Fruit fly (Drosophila melanogaster) whole organism, prepupa: ENCODE data around the gene bin.

ENCODE experiments used
- Blimp-1 ChIP-seq: fragments of 200-800 bp; sonication (Bioruptor generic); optimal IDR thresholded peaks from 3 replicates; lab custom pipeline; 2017; ENCODE audit warnings: missing biosample characterization, missing genetic modification characterization, mild to moderate bottlenecking, moderate library complexity, missing genetic modification reagents
- CG10669 ChIP-seq: fragments of 200-800 bp; sonication (Bioruptor generic); optimal IDR thresholded peaks from 3 replicates; lab custom pipeline; 2018; ENCODE audit warnings: missing biosample characterization, mild to moderate bottlenecking, missing genetic modification characterization, moderate library complexity
- CG11294 ChIP-seq: fragments of 200-800 bp; sonication (Bioruptor generic); IDR thresholded peaks from 2 replicates; pipeline ENCODE4 v1.3.6; 2022; ENCODE audit warnings: missing biosample characterization, missing genetic modification characterization
- CG11762 ChIP-seq: fragments of 200-800 bp; sonication (Bioruptor generic); optimal IDR thresholded peaks from 3 replicates; lab custom pipeline; 2016; ENCODE audit warnings: missing biosample characterization, missing genetic modification characterization; ENCODE audit not compliant: insufficient read depth
- CG15336 ChIP-seq: fragments of 200-800 bp; sonication (Bioruptor generic); IDR thresholded peaks from 2 replicates; pipeline ENCODE4 v1.3.6; 2022; ENCODE audit warnings: missing biosample characterization, missing genetic modification characterization
- CG1621 ChIP-seq: fragments of 200-800 bp; sonication (Bioruptor generic); optimal IDR thresholded peaks from 3 replicates; lab custom pipeline; 2018; ENCODE audit warnings: missing biosample characterization, mild to moderate bottlenecking, missing genetic modification characterization
- CG16779 ChIP-seq: fragments of 200-800 bp; sonication (Bioruptor generic); optimal IDR thresholded peaks from 3 replicates; lab custom pipeline; 2017; ENCODE audit warnings: missing biosample characterization, mild to moderate bottlenecking, missing genetic modification characterization
- CG3032 ChIP-seq: fragments of 200-800 bp; optimal IDR thresholded peaks from 2 replicates; lab custom pipeline; 2019; ENCODE audit warnings: missing biosample characterization, mild to moderate bottlenecking, missing genetic modification characterization, moderate library complexity
- CG31627 ChIP-seq: fragments of 200-800 bp; sonication (Bioruptor generic); optimal IDR thresholded peaks from 3 replicates; lab custom pipeline; 2016; ENCODE audit warnings: missing biosample characterization, missing genetic modification characterization
- CG32006 ChIP-seq: fragments of 200-800 bp; sonication (Bioruptor generic); optimal IDR thresholded peaks from 3 replicates; lab custom pipeline; 2017; ENCODE audit warnings: missing biosample characterization, mild to moderate bottlenecking, missing genetic modification characterization
- CG3919 ChIP-seq: fragments of 200-800 bp; sonication (Bioruptor generic); optimal IDR thresholded peaks from 3 replicates; lab custom pipeline; 2016; ENCODE audit warnings: missing biosample characterization, missing genetic modification characterization
- CG6854 ChIP-seq: fragments of 200-800 bp; sonication (Bioruptor generic); optimal IDR thresholded peaks from 2 replicates; lab custom pipeline; 2017; ENCODE audit warnings: missing biosample characterization, mild to moderate bottlenecking, missing genetic modification characterization
- CG7368 ChIP-seq: fragments of 200-800 bp; sonication (Bioruptor generic); optimal IDR thresholded peaks from 3 replicates; lab custom pipeline; 2016; ENCODE audit warnings: missing biosample characterization, missing genetic modification characterization
- CG8319 ChIP-seq: fragments of 200-800 bp; sonication (Bioruptor generic); optimal IDR thresholded peaks from 3 replicates; lab custom pipeline; 2016; ENCODE audit warnings: missing biosample characterization, missing genetic modification characterization
- CG8632 ChIP-seq: fragments of 200-800 bp; sonication (Bioruptor generic); optimal IDR thresholded peaks from 3 replicates; lab custom pipeline; 2016; ENCODE audit warnings: missing biosample characterization, missing genetic modification characterization
- CG9139 ChIP-seq: fragments of 200-800 bp; sonication (Bioruptor generic); optimal IDR thresholded peaks from 3 replicates; lab custom pipeline; 2017; ENCODE audit warnings: missing biosample characterization, mild to moderate bottlenecking, missing genetic modification characterization
- Eip75B ChIP-seq: fragments of 200-800 bp; sonication (Bioruptor generic); optimal IDR thresholded peaks from 3 replicates; lab custom pipeline; 2016; ENCODE audit warnings: missing biosample characterization, missing genetic modification characterization
- Ets96B ChIP-seq: fragments of 200-800 bp; optimal IDR thresholded peaks from 2 replicates; lab custom pipeline; 2019; ENCODE audit warnings: missing biosample characterization, mild to moderate bottlenecking, missing genetic modification characterization, moderate library complexity
- Hr38 ChIP-seq: sonication (Bioruptor generic); optimal IDR thresholded peaks from 2 replicates; lab custom pipeline; 2016; ENCODE audit warnings: missing biosample characterization, missing genetic modification characterization
- Hr4 ChIP-seq: fragments of 200-800 bp; sonication (Bioruptor generic); optimal IDR thresholded peaks from 3 replicates; lab custom pipeline; 2016; ENCODE audit warnings: missing biosample characterization, missing genetic modification characterization
- Met ChIP-seq: fragments of 200-800 bp; sonication (Bioruptor generic); optimal IDR thresholded peaks from 3 replicates; lab custom pipeline; 2016; ENCODE audit warnings: missing biosample characterization, missing genetic modification characterization
- OdsH ChIP-seq: fragments of 200-800 bp; sonication (Bioruptor generic); optimal IDR thresholded peaks from 3 replicates; lab custom pipeline; 2016; ENCODE audit warnings: missing biosample characterization, missing genetic modification characterization
- Sox14 ChIP-seq: fragments of 200-800 bp; sonication (Bioruptor generic); optimal IDR thresholded peaks from 3 replicates; lab custom pipeline; 2016; ENCODE audit warnings: missing biosample characterization, missing genetic modification characterization
- acj6 ChIP-seq: fragments of 200-800 bp; sonication (Bioruptor generic); optimal IDR thresholded peaks from 3 replicates; lab custom pipeline; 2016; ENCODE audit warnings: missing biosample characterization, missing genetic modification characterization
- cyc ChIP-seq: fragments of 200-800 bp; sonication (Bioruptor generic); optimal IDR thresholded peaks from 3 replicates; lab custom pipeline; 2016; ENCODE audit warnings: missing biosample characterization, missing genetic modification characterization
- dac ChIP-seq: fragments of 200-800 bp; sonication (Bioruptor generic); optimal IDR thresholded peaks from 2 replicates; lab custom pipeline; 2017; ENCODE audit warnings: missing biosample characterization, mild to moderate bottlenecking, missing genetic modification characterization
- fkh ChIP-seq: fragments of 200-800 bp; sonication (Bioruptor generic); optimal IDR thresholded peaks from 3 replicates; lab custom pipeline; 2017; ENCODE audit warnings: missing biosample characterization, mild to moderate bottlenecking, missing genetic modification characterization, moderate library complexity
- net ChIP-seq: fragments of 200-800 bp; sonication (Bioruptor generic); optimal IDR thresholded peaks from 3 replicates; lab custom pipeline; 2016; ENCODE audit warnings: missing biosample characterization, missing genetic modification characterization
- pdm3 ChIP-seq: fragments of 200-800 bp; sonication (Bioruptor generic); optimal IDR thresholded peaks from 3 replicates; lab custom pipeline; 2016; ENCODE audit warnings: missing biosample characterization, missing genetic modification characterization
- salr ChIP-seq, 2 experiments: fragments of 200-800 bp; sonication (Bioruptor generic); optimal IDR thresholded peaks; 3 replicates each; lab custom pipeline; 2016 to 2018; ENCODE audit warnings: missing biosample characterization in 2 of 2, missing genetic modification characterization in 2 of 2, mild to moderate bottlenecking in 1 of 2
- ss ChIP-seq, 2 experiments: fragments of 200-800 bp; sonication (Bioruptor generic); optimal IDR thresholded peaks; 2 replicates in 1 of 2; 3 replicates in 1 of 2; lab custom pipeline; 2017 to 2018; ENCODE audit warnings: mild to moderate bottlenecking in 2 of 2, missing biosample characterization in 2 of 2, missing genetic modification characterization in 2 of 2, moderate library complexity in 1 of 2
- vri ChIP-seq: fragments of 200-800 bp; sonication (Bioruptor generic); optimal IDR thresholded peaks from 3 replicates; lab custom pipeline; 2016; ENCODE audit warnings: missing biosample characterization, mild to moderate bottlenecking, missing genetic modification characterization

The bin gene

DNA sequence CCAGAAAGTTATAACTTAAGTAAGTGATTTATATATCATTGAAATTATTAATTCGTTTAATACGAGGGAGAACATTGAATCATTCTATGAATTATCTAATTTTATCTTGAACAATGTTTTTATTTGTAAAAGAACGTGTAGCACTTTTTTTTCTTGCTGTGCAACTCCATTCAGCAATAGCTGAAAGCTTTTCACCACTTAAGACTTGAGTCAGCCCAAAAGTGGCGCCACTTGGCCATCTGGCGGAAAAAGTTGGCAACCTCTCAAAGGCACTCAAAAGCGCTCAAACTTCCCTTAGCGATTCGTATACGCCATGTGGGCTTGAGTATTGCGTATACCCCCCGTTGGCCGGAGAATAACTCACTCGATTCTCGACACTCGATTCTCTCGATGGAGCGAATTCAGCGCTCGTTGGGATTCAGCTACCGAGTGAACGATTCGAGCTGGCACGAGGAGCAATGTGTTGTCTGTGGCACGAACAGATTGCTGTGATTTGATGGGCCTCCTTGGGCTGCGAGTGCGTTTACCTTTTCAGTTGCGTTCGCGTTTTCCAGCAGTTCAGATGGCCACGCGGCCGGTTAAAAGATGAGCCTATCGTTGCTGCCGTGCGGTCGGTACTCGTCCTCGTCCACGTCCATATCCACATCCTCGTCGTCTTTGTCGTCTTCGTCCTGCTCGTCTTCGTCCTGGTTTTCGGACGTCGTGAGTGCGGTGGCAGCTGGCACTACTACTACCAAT is 23.3 kb downstream of the bin start (continued):
- TF ChIP-seq CG10669 (no peak), CG11762 (GFP tag; lab: Kevin White, UChicago) (no peak), CG32006 (peak; percentile 31), Blimp-1 (GFP tag; lab: Kevin White, UChicago) (no peak), CG3919 (no peak), CG8632 (GFP tag; lab: Kevin White, UChicago) (no peak)
- TF ChIP-seq, all 60 proteins: peak for 11

DNA sequence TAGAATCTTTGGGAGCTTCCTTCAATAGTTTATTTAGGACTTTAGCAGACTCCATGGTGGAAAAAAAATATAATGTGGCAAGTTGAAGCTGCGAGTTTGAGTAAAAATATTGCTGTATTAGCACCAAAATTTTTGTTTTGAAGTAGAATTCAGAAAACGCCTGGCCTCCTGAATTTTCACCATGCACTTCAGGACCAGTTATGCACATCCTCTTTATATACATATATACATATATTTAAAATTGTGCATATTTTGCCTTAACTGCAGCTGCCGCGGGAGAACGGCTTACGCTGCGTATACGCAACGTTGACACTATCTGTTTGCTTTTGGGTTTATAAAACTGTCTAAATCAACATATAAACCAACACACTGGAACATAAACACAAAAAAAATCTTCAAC is 36.3 kb downstream of the bin start, which contains the start of gene CG17744:
Gene CG17744 (minus strand): TSS at position 101 of the 400 bp plus-strand sequence.
- TF ChIP-seq vri (GFP tag; lab: Kevin White, UChicago) (no peak), Hr38 (no peak), CG7368 (GFP tag; lab: Kevin White, UChicago) (no peak), salr (GFP tag; optimal IDR thresholded peaks at IDR 0.05; lab: Kevin White, UChicago) (no peak), Hr4 (no peak), dac (GFP tag; lab: Kevin White, UChicago) (no peak), CG1621 (tag; lab: Kevin White, UChicago) (no peak), Sox14 (no peak), fkh (no peak), net (no peak), acj6 (GFP tag; lab: Kevin White, UChicago) (no peak), Met (no peak), cyc (GFP tag; lab: Kevin White, UChicago) (no peak), OdsH (no peak), CG11762 (GFP tag; lab: Kevin White, UChicago) (no peak), CG31627 (GFP tag; lab: Kevin White, UChicago) (no peak), ss (GFP tag; optimal IDR thresholded peaks at IDR 0.05; lab: Kevin White, UChicago) (no peak), pdm3 (GFP tag; lab: Kevin White, UChicago) (no peak), CG16779 (tag; lab: Kevin White, UChicago) (no peak)

dm6 chr3L:7035037-7035436 is 44.6 kb downstream of the bin start:
- no peak for TF ChIP-seq CG8319 (GFP tag; lab: Kevin White, UChicago)
- TF ChIP-seq Ets96B: no peak
- TF ChIP-seq CG11294: no peak
- TF ChIP-seq Eip75B (GFP tag; lab: Kevin White, UChicago): no peak
- no peak for TF ChIP-seq CG15336 (GFP tag; lab: Robert Waterston, UW)
- no peak for TF ChIP-seq CG11762 (GFP tag; lab: Kevin White, UChicago)
- no peak for TF ChIP-seq CG6854 (GFP tag; lab: Kevin White, UChicago)
- no peak for TF ChIP-seq CG32006
- TF ChIP-seq CG9139 (GFP tag; lab: Kevin White, UChicago): no peak
- no peak for TF ChIP-seq CG3032 (tag; lab: Kevin White, UChicago)
- TF ChIP-seq, all 60 proteins: peak for 0

dm6 chr3L:7037843-7038242 is 47.4 kb downstream of the bin start:
- TF ChIP-seq Blimp-1 (GFP tag; lab: Kevin White, UChicago) (no peak), CG3032 (tag; lab: Kevin White, UChicago) (no peak), salr (GFP tag; optimal IDR thresholded peaks at IDR 0.05; lab: Kevin White, UChicago) (no peak)
